Worm (Caenorhabditis elegans) whole organism, L2 larva: ENCODE data around the gene C35B1.9.

Experiments used
- R02D3.7 ChIP-seq: fragments of 150-350 bp; optimal IDR thresholded peaks from 2 replicates; lab custom pipeline; 2014; ENCODE audit warnings: missing biosample characterization, missing genetic modification characterization
- aly-2 ChIP-seq: fragments of 150-350 bp; optimal IDR thresholded peaks from 2 replicates; lab custom pipeline; 2014; ENCODE audit warnings: missing biosample characterization, missing genetic modification characterization
- dmd-4 ChIP-seq: sonication (generic microtip); optimal IDR thresholded peaks from 2 replicates; lab custom pipeline; 2017; ENCODE audit warnings: missing biosample characterization, missing genetic modification characterization
- elt-3 ChIP-seq: sonication (generic microtip); optimal IDR thresholded peaks from 2 replicates; lab custom pipeline; 2017; ENCODE audit warnings: missing biosample characterization, missing genetic modification characterization
- gmeb-1 ChIP-seq: fragments of 150-350 bp; optimal IDR thresholded peaks from 2 replicates; lab custom pipeline; 2014; ENCODE audit warnings: missing biosample characterization, missing genetic modification characterization
- lin-13 ChIP-seq: fragments of 150-350 bp; optimal IDR thresholded peaks from 2 replicates; lab custom pipeline; 2014; ENCODE audit warnings: missing biosample characterization, missing genetic modification reagents, missing genetic modification characterization
- lsy-2 ChIP-seq, 2 experiments: fragments of 150-350 bp in 1 of 2; sonication (generic microtip) in 1 of 2; optimal IDR thresholded peaks; 2 replicates each; lab custom pipeline; 2014 to 2017; ENCODE audit warnings: missing biosample characterization in 2 of 2, missing genetic modification characterization in 2 of 2
- nhr-77 ChIP-seq: fragments of 150-350 bp; optimal IDR thresholded peaks from 2 replicates; lab custom pipeline; 2014; ENCODE audit warnings: missing biosample characterization, missing genetic modification characterization
- unc-39 ChIP-seq: fragments of 150-350 bp; optimal IDR thresholded peaks from 2 replicates; lab custom pipeline; 2014; ENCODE audit warnings: missing biosample characterization, missing genetic modification characterization
- ztf-1 ChIP-seq: fragments of 200-800 bp; sonication (Bioruptor generic); conservative IDR thresholded peaks from 2 replicates; pipeline ENCODE4 v1.3.6; 2022; ENCODE audit warnings: missing genetic modification characterization, missing compliant biosample characterization
- ztf-11 ChIP-seq: sonication (generic microtip); optimal IDR thresholded peaks from 2 replicates; lab custom pipeline; 2017; ENCODE audit warnings: missing biosample characterization, missing genetic modification characterization

ce11 chrIV:4112387-4112786, 31.6 kb upstream of the C35B1.9 start, which contains the start of gene F49F1.14:
- TF ChIP-seq ztf-11 (tag; lab: Kevin White, UChicago), result no peak
- TF ChIP-seq R02D3.7, result no peak
- TF ChIP-seq gmeb-1 (tag; lab: Kevin White, UChicago), result no peak
- no peak for TF ChIP-seq aly-2 (tag; lab: Kevin White, UChicago)
- TF ChIP-seq lin-13 (GFP tag; lab: Kevin White, UChicago), result no peak
- no peak for TF ChIP-seq unc-39 (tag; lab: Kevin White, UChicago)
- TF ChIP-seq lsy-2 (tag; optimal IDR thresholded peaks at IDR 0.05; lab: Kevin White, UChicago), result no peak
- no peak for TF ChIP-seq dmd-4
- TF ChIP-seq nhr-77 (tag; lab: Kevin White, UChicago), result no peak
- no peak for TF ChIP-seq ztf-1 (GFP tag; lab: Robert Waterston, UW)
- TF ChIP-seq elt-3 (tag; lab: Kevin White, UChicago), result no peak
